Fruit fly (Drosophila melanogaster): ENCODE data around the gene VAChT.

- no peak for TF ChIP-seq Myc (optimal IDR thresholded peaks at IDR 0.05)
- no peak for TF ChIP-seq Sin3A (optimal IDR thresholded peaks at IDR 0.05)
- no peak for TF ChIP-seq insv (optimal IDR thresholded peaks at IDR 0.05)
These were observed 17.2 kb downstream of the VAChT start, which contains the start of gene CG34283 for dm6 chr3R:18722490-18722889.
